Worm (Caenorhabditis elegans): ENCODE data around the gene F44D12.10.

DNA sequence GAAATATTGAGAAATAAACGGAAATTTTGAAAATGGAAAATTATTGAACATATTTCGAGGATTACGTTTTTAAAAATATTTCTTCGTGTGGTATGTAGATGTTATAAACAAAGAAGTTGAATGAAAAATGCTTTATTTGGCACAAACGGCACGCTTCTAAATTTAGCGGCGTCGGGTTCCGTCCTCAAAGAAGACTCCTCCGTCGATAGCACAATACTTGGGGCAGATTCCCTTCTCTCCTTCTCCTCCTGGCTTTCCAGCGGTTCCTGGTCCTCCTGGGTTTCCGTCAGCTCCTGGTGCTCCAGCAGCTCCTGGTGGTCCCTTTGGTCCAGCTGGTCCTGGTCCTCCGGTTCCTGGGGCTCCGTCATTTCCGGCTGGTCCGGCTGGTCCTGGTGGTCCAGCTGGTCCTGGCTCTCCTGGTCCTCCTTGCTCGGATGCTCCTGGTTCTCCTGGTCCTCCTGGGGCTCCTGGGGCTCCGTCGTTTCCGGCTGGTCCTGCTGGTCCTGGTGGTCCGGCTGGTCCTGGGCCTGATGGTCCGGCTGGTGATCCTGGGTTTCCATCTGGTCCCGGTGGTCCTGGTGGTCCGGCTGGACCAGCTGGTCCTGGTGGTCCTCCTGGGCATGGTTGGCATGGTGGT, 47.6 kb upstream of the F44D12.10 start, which contains the start of gene W01B6.8:
- TF ChIP-seq ceh-18 (tag; optimal IDR thresholded peaks at IDR 0.05) = no peak
- no peak for TF ChIP-seq unc-55 (GFP tag; optimal IDR thresholded peaks at IDR 0.05)
- no peak for TF ChIP-seq nhr-11 (tag; optimal IDR thresholded peaks at IDR 0.05)
- no peak for TF ChIP-seq fkh-10 (GFP tag; optimal IDR thresholded peaks at IDR 0.05)
- TF ChIP-seq ceh-2 (tag; optimal IDR thresholded peaks at IDR 0.05) = no peak
- no peak for TF ChIP-seq pqm-1 (tag; optimal IDR thresholded peaks at IDR 0.05)
- no peak for TF ChIP-seq dmd-4 (tag; optimal IDR thresholded peaks at IDR 0.05; ENCODE audit: borderline replicate concordance)
- TF ChIP-seq unc-86 (tag; optimal IDR thresholded peaks at IDR 0.05) = no peak
- TF ChIP-seq hlh-15 (tag; optimal IDR thresholded peaks at IDR 0.05) = no peak
- peak; percentile 2 for TF ChIP-seq elt-4 (tag; optimal IDR thresholded peaks at IDR 0.05)
- TF ChIP-seq pros-1 (tag; optimal IDR thresholded peaks at IDR 0.05) = no peak
